Fruit fly (Drosophila melanogaster) whole organism, pupa: ENCODE data around the gene Blimp-1.

Experiments used
- CG10348 ChIP-seq: fragments of 200-800 bp; sonication (Bioruptor generic); IDR thresholded peaks from 2 replicates; pipeline ENCODE4 v1.3.6; 2022; ENCODE audit warnings: missing biosample characterization, missing genetic modification characterization
- CG13204 ChIP-seq: fragments of 200-800 bp; sonication (Bioruptor generic); optimal IDR thresholded peaks from 2 replicates; lab custom pipeline; 2018; ENCODE audit warnings: missing biosample characterization, mild to moderate bottlenecking, missing genetic modification characterization, moderate library complexity
- CG14655 ChIP-seq: fragments of 200-800 bp; sonication (Bioruptor generic); optimal IDR thresholded peaks from 3 replicates; lab custom pipeline; 2017; ENCODE audit warnings: mild to moderate bottlenecking, missing biosample characterization, missing genetic modification reagents, missing genetic modification characterization
- CG15710 ChIP-seq: fragments of 200-800 bp; sonication (Bioruptor generic); optimal IDR thresholded peaks from 2 replicates; lab custom pipeline; 2018; ENCODE audit warnings: missing biosample characterization, mild to moderate bottlenecking, missing genetic modification characterization, moderate library complexity
- CG17806 ChIP-seq: fragments of 200-800 bp; sonication (Bioruptor generic); optimal IDR thresholded peaks from 2 replicates; lab custom pipeline; 2018; ENCODE audit warnings: missing biosample characterization, mild to moderate bottlenecking, missing genetic modification characterization, moderate library complexity
- CG32121 ChIP-seq: fragments of 200-800 bp; sonication (Bioruptor generic); IDR thresholded peaks from 2 replicates; pipeline ENCODE4 v1.3.6; 2022; ENCODE audit warnings: missing biosample characterization, missing genetic modification characterization
- CG4496 ChIP-seq: fragments of 200-800 bp; sonication (Bioruptor generic); IDR thresholded peaks from 3 replicates; pipeline ENCODE4 v1.3.6; 2022; ENCODE audit warnings: missing biosample characterization, missing genetic modification characterization
- CG8159 ChIP-seq: fragments of 200-800 bp; sonication (Bioruptor generic); optimal IDR thresholded peaks from 3 replicates; lab custom pipeline; 2018; ENCODE audit warnings: missing biosample characterization, mild to moderate bottlenecking, missing genetic modification characterization, moderate library complexity
- CG9948 ChIP-seq: fragments of 200-800 bp; sonication (Bioruptor generic); optimal IDR thresholded peaks from 2 replicates; lab custom pipeline; 2018; ENCODE audit warnings: missing biosample characterization, mild to moderate bottlenecking, missing genetic modification characterization, moderate library complexity
- EcR ChIP-seq: fragments of 200-800 bp; sonication (Bioruptor generic); optimal IDR thresholded peaks from 3 replicates; lab custom pipeline; 2019; ENCODE audit warnings: missing biosample characterization, missing genetic modification characterization, mild to moderate bottlenecking, moderate library complexity, missing genetic modification reagents
- Pif1B ChIP-seq: fragments of 200-800 bp; sonication (Bioruptor generic); optimal IDR thresholded peaks from 3 replicates; lab custom pipeline; 2016; ENCODE audit warnings: missing biosample characterization, missing genetic modification characterization
- fd96Ca ChIP-seq: fragments of 200-800 bp; sonication (Bioruptor generic); IDR thresholded peaks from 3 replicates; pipeline ENCODE4 v1.3.6; 2022; ENCODE audit warnings: missing biosample characterization, missing genetic modification characterization
- gl ChIP-seq: fragments of 200-800 bp; sonication (Bioruptor generic); optimal IDR thresholded peaks from 2 replicates; lab custom pipeline; 2018; ENCODE audit warnings: missing biosample characterization, mild to moderate bottlenecking, missing genetic modification characterization

dm6 chr3L:5658368-5658767 is 27.6 kb downstream of the Blimp-1 start:
- TF ChIP-seq fd96Ca (GFP tag; lab: Robert Waterston, UW) (no peak), CG17806 (tag; lab: Kevin White, UChicago) (no peak), EcR (GFP tag; lab: Kevin White, UChicago) (no peak), CG10348 (no peak), CG8159 (no peak), CG15710 (tag; lab: Kevin White, UChicago) (no peak), CG13204 (GFP tag; lab: Kevin White, UChicago) (no peak), Pif1B (no peak), CG32121 (GFP tag; lab: Robert Waterston, UW) (no peak), CG4496 (GFP tag; lab: Robert Waterston, UW) (no peak), CG14655 (GFP tag; lab: Kevin White, UChicago) (no peak), CG9948 (no peak), gl (tag; lab: Kevin White, UChicago) (no peak)
